Worm (Caenorhabditis elegans): Measurements from ENCODE around the gene oef-1.

- TF ChIP-seq ets-7 (tag; optimal IDR thresholded peaks at IDR 0.05) (no peak), ama-1 (optimal IDR thresholded peaks at IDR 0.05) (no peak), hmg-4 (GFP tag; optimal IDR thresholded peaks at IDR 0.05) (no peak), aly-1 (tag; optimal IDR thresholded peaks at IDR 0.05) (no peak), pes-1 (GFP tag; IDR thresholded peaks at IDR 0.05) (no peak), flt-1 (GFP tag; IDR thresholded peaks at IDR 0.05) (no peak)
Measured at ce11 chrIV:7500924-7501323, 47.3 kb upstream of the oef-1 start.

Measured in whole organism, early embryonic.